Worm (Caenorhabditis elegans) whole organism, L3 larva: ENCODE results near the gene K07C11.7.

Experiments
- R02D3.7 ChIP-seq: fragments of 150-350 bp; optimal IDR thresholded peaks from 2 replicates; lab custom pipeline; 2014; ENCODE audit warnings: missing biosample characterization, missing genetic modification characterization
- ceh-16 ChIP-seq: sonication (generic microtip); optimal IDR thresholded peaks from 2 replicates; lab custom pipeline; 2017; ENCODE audit warnings: missing biosample characterization, missing genetic modification characterization
- ceh-28 ChIP-seq: fragments of 150-350 bp; optimal IDR thresholded peaks from 2 replicates; lab custom pipeline; 2014; ENCODE audit warnings: missing biosample characterization, missing genetic modification reagents, missing genetic modification characterization
- ceh-9 ChIP-seq: sonication (generic microtip); optimal IDR thresholded peaks from 2 replicates; lab custom pipeline; 2018; ENCODE audit warnings: missing biosample characterization, missing genetic modification characterization
- egl-27 ChIP-seq: sonication (generic microtip); optimal IDR thresholded peaks from 4 replicates; lab custom pipeline; 2017; ENCODE audit warnings: missing biosample characterization, missing genetic modification reagents, missing genetic modification characterization
- elt-2 ChIP-seq: sonication (generic microtip); optimal IDR thresholded peaks from 2 replicates; lab custom pipeline; 2016; ENCODE audit warnings: missing genetic modification reagents, mild to moderate bottlenecking, missing genetic modification characterization, missing compliant biosample characterization
- eor-1 ChIP-seq, 2 experiments: fragments of 150-350 bp; optimal IDR thresholded peaks; 2 replicates each; lab custom pipeline; 2014 to 2018; ENCODE audit warnings: missing biosample characterization in 2 of 2, missing genetic modification characterization in 2 of 2
- fkh-10 ChIP-seq: sonication (generic microtip); optimal IDR thresholded peaks from 2 replicates; lab custom pipeline; 2017; ENCODE audit warnings: missing biosample characterization, missing genetic modification reagents, missing genetic modification characterization
- hmg-11 ChIP-seq: sonication (generic microtip); optimal IDR thresholded peaks from 2 replicates; lab custom pipeline; 2016; ENCODE audit warnings: missing genetic modification characterization, missing compliant biosample characterization
- lin-15B ChIP-seq: fragments of 150-350 bp; optimal IDR thresholded peaks from 2 replicates; lab custom pipeline; 2014; ENCODE audit warnings: missing biosample characterization, missing genetic modification characterization
- lin-39 ChIP-seq: fragments of 150-350 bp; optimal IDR thresholded peaks from 2 replicates; lab custom pipeline; 2018; ENCODE audit warnings: missing biosample characterization, missing genetic modification reagents, missing genetic modification characterization
- nfya-1 ChIP-seq: sonication (generic microtip); optimal IDR thresholded peaks from 2 replicates; lab custom pipeline; 2017; ENCODE audit warnings: missing genetic modification characterization, mild to moderate bottlenecking, missing compliant biosample characterization, antibody characterized with exemption, moderate library complexity; ENCODE audit not compliant: insufficient read depth
- nhr-11 ChIP-seq: fragments of 150-350 bp; optimal IDR thresholded peaks from 2 replicates; lab custom pipeline; 2014; ENCODE audit warnings: missing biosample characterization, missing genetic modification characterization
- nhr-23 ChIP-seq: fragments of 150-350 bp; optimal IDR thresholded peaks from 2 replicates; lab custom pipeline; 2014; ENCODE audit warnings: missing biosample characterization, missing genetic modification reagents, missing genetic modification characterization
- nhr-25 ChIP-seq: sonication (generic microtip); optimal IDR thresholded peaks from 2 replicates; lab custom pipeline; 2017; ENCODE audit warnings: missing biosample characterization, missing genetic modification characterization
- nhr-28 ChIP-seq: fragments of 150-350 bp; optimal IDR thresholded peaks from 2 replicates; lab custom pipeline; 2014; ENCODE audit warnings: missing biosample characterization, missing genetic modification characterization
- nhr-67 ChIP-seq: fragments of 150-350 bp; optimal IDR thresholded peaks from 2 replicates; lab custom pipeline; 2014; ENCODE audit warnings: missing biosample characterization, missing genetic modification characterization
- nhr-77 ChIP-seq: fragments of 150-350 bp; optimal IDR thresholded peaks from 2 replicates; lab custom pipeline; 2014; ENCODE audit warnings: missing biosample characterization, missing genetic modification characterization
- pha-4 ChIP-seq: fragments of 150-350 bp; optimal IDR thresholded peaks from 2 replicates; lab custom pipeline; 2014; ENCODE audit warnings: missing biosample characterization, missing genetic modification reagents, missing genetic modification characterization
- pqm-1 ChIP-seq: fragments of 150-350 bp; optimal IDR thresholded peaks from 2 replicates; lab custom pipeline; 2017; ENCODE audit warnings: missing biosample characterization, missing genetic modification characterization, inconsistent platforms
- sea-2 ChIP-seq: fragments of 150-350 bp; sonication (generic microtip); optimal IDR thresholded peaks from 4 replicates; lab custom pipeline; 2014; ENCODE audit warnings: missing biosample characterization, missing genetic modification reagents, missing genetic modification characterization
- skn-1 ChIP-seq: fragments of 150-350 bp; optimal IDR thresholded peaks from 2 replicates; lab custom pipeline; 2014; ENCODE audit warnings: missing biosample characterization, missing genetic modification characterization
- tbx-2 ChIP-seq: sonication (generic microtip); optimal IDR thresholded peaks from 2 replicates; lab custom pipeline; 2016; ENCODE audit warnings: mild to moderate bottlenecking, missing genetic modification characterization, missing compliant biosample characterization
- unc-39 ChIP-seq: sonication (generic microtip); optimal IDR thresholded peaks from 4 replicates; lab custom pipeline; 2017; ENCODE audit warnings: missing biosample characterization, missing genetic modification characterization
- zag-1 ChIP-seq: fragments of 150-350 bp; optimal IDR thresholded peaks from 2 replicates; lab custom pipeline; 2014; ENCODE audit warnings: missing biosample characterization, missing genetic modification characterization
- ztf-4 ChIP-seq: fragments of 150-350 bp; optimal IDR thresholded peaks from 2 replicates; lab custom pipeline; 2014; ENCODE audit warnings: missing biosample characterization, missing genetic modification characterization

K07C11.7 gene

DNA sequence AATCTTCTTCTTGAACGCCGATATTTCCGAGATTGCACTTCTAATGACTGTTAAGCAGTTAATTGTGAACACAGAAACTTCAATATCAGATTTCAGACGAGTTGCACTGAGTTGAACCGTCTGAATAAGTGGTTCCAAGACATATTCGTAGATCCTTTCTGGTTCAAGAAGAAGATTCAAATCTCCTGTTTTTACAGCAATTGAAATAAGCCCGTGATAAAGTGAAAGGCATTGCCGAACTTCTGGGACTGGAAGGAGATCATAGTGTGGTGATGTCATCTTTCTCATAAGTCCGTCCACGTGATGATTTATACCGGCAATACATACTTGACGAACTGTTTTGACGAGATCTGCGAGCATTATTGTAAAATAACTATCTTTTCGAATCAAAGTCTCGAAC, 5.8 kb upstream of the K07C11.7 start:
- TF ChIP-seq ztf-4 (tag; lab: Kevin White, UChicago) (no peak), ceh-9 (tag; lab: Kevin White, UChicago) (no peak), nhr-11 (tag; lab: Kevin White, UChicago) (no peak), pqm-1 (tag; lab: Kevin White, UChicago) (no peak), elt-2 (tag; lab: Kevin White, UChicago) (no peak), zag-1 (tag; lab: Kevin White, UChicago) (no peak), skn-1 (tag; lab: Kevin White, UChicago) (no peak), nhr-23 (tag; lab: Kevin White, UChicago) (no peak), nhr-67 (no peak), R02D3.7 (tag; lab: Kevin White, UChicago) (no peak), fkh-10 (GFP tag; lab: Kevin White, UChicago) (no peak), nhr-25 (no peak), eor-1 (tag; optimal IDR thresholded peaks at IDR 0.05; lab: Kevin White, UChicago) (no peak), ceh-16 (tag; lab: Kevin White, UChicago) (no peak), egl-27 (no peak), unc-39 (no peak)
- TF ChIP-seq, all 47 proteins: peak for 0

DNA sequence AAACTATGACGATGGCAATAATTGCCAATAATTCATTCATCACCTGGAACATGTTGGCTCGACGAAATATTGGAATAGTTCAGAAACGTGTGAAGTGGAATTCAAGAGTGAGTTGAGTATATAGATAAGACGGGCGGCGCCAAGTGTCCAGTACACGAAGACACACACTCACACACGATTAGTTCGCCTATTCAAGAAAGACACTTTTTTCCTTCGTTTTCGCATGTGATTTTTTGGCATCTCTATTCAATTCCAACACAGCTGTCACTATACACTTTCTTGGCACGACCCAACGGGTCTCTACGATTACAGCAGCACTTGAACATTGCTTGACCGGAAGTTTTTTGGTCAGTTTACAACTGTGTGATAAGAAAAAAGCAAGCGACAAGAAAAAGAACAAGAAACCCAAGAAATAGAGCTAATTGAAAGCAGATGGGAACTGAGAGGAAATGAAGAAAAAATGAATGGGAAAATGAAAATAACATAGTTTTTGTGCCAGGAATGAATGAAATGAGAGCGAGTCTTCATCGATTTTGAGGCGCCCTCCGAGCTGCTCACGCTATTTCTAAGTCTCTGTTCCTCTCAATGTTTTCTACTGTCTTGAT, 4.0 kb upstream of the K07C11.7 start, which contains the start of gene K07C11.8:
Gene K07C11.8, minus strand, starts transcription at position 224 of the 605 bp plus-strand sequence.
- TF ChIP-seq nhr-25 (no peak), nfya-1 (tag; lab: Kevin White, UChicago) (no peak), egl-27 (no peak), hmg-11 (no peak), lin-15B (tag; lab: Kevin White, UChicago) (no peak), lin-39 (peak; percentile 16), elt-2 (tag; lab: Kevin White, UChicago) (peak; percentile 46)
- TF ChIP-seq, all 47 proteins: peak for 2

DNA sequence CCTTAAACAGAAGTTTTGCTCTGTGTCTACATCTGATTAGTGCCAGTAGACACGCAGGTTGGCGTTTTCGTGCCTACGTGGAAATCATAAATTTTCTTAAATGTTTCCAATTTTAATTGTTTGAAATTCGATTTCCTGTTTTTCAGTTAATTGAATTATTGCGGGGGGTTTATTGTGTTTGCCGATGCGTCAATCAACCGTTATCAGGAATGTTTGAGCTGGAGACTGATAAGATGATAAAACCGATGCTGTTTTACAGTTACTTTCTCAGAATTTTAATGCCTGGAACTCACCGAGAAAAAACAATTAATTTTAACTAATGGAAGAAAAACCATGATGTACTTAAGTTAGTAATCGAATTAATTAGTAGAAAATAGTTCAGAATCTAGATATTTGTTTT, 3.4 kb upstream of the K07C11.7 start:
- TF ChIP-seq elt-2 (tag; lab: Kevin White, UChicago) (peak; percentile 91), pha-4 (no peak), pqm-1 (tag; lab: Kevin White, UChicago) (peak; percentile 80), sea-2 (no peak)

DNA sequence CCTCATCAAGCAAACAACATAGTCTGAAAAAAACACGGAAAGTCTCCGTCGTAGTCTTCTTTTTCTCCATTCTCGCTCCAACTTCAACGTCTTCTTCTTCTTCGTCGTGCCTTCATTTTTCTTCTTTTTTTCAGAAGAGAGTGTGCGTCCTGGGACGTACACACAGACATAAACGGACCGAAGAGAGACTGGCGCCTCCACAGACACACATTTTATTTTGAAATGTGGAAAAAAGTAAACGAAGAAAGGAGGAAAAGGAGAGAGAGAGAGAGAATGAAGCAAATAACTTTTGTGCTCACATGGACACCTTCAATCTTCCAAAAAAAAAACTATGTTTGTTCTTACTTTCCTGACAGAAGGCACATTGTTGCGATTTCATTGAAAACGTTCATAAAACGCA, 1.4 kb upstream of the K07C11.7 start:
- TF ChIP-seq nfya-1 (tag; lab: Kevin White, UChicago) (peak; percentile 25), ceh-28 (no peak), hmg-11 (peak; percentile 70)
- TF ChIP-seq, all 47 proteins: peak for 2

DNA sequence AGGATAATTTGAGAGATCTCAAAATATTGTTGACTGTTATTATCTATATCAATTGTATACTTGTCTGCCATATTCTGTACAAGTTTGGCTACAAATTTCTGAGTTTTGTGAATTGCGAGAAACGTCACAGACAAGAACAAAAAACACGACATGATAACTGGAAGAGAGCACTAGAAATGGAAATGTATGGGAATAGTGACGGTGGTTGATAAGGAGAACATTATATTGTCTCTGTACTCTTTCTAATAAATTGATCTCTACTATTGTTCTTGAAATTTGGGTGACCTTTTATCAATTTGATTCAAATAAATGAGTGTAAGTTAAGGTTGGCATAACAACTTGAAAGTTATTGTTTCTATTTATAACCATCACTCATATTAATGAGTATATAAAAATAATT, 952 bp downstream of the K07C11.7 start:
- TF ChIP-seq elt-2 (tag; lab: Kevin White, UChicago): peak; percentile 87
- peak; percentile 83 for TF ChIP-seq pqm-1 (tag; lab: Kevin White, UChicago)
- no peak for TF ChIP-seq pha-4

DNA sequence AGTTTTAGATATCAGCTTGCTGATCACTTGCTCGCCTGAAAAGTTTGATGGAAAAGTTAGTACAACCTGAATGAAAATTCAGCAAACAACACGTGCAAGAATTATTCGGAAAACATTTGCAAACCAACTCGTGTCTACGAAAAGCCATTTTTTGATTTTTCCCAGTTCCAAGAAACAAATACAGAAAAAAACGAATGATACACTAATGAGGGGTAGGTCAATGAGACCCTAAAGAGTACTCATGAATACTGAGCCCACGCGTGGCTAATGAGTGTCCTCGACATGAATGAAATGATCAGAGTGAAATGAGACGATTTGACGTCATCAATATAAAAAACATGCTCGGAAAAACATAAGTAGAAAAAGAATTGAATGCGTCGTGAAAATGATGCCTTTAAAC, 1.8 kb downstream of the K07C11.7 start:
- no peak for TF ChIP-seq nhr-77 (tag; lab: Kevin White, UChicago)
- TF ChIP-seq nhr-28 (tag; lab: Kevin White, UChicago): no peak
- TF ChIP-seq nhr-11 (tag; lab: Kevin White, UChicago): no peak

DNA sequence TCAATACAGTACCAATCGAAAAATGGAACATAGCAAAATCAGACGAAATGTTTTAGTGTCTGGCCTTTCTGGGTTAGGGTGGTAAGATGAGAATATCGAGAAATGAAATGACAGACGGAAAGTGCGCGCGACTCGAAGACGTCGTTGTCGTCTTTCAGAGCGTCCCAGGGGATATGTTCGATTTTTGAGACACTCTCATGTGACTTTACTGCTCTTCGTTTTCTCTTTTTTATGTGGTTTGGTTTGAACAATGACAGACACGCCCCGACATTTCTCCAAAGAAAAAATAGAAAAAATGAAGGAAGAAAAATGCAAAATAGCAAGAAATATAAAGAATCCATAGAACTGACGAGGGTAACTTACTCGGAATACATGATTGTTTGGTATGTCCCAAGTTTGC, 3.2 kb downstream of the K07C11.7 start:
- TF ChIP-seq ztf-4 (tag; lab: Kevin White, UChicago): no peak
- peak; percentile 19 for TF ChIP-seq nfya-1 (tag; lab: Kevin White, UChicago)

DNA sequence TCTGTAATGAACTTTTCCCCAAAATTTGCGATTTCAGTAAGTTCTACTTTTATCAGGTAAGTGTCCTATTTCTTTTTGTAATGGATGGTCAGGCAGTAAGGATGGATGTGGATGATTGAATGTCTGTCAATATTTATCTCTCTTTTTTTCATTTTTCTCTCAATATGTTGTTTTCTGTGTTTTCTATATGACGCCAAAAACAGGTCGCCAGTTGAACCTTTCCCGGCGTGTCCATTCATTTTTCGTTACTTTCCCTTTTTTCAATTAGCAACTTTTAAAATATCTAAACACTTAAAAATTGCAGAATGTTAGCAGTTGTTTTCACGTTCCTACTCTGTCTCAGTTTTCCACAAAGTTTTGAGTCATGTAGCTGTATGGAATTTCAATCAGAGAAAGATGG, 6.8 kb downstream of the K07C11.7 start, which contains the start of gene timp-1:
Gene timp-1, plus strand, starts transcription at position 305 of the 400 bp plus-strand sequence.
- no peak for TF ChIP-seq nhr-25
- TF ChIP-seq tbx-2: no peak
- peak; percentile 45 for TF ChIP-seq nhr-23 (tag; lab: Kevin White, UChicago)
